Worm (Caenorhabditis elegans) whole organism, L4 larva: ENCODE data around the gene cdh-9.
A peak's percentile ranks its signal among the peaks of the same experiment; 100 is the strongest.

ENCODE experiments used
- F10B5.3 ChIP-seq: sonication (generic microtip); optimal IDR thresholded peaks from 2 replicates; lab custom pipeline; 2016; ENCODE audit warnings: mild to moderate bottlenecking, missing genetic modification characterization, missing compliant biosample characterization
- F26F4.8 ChIP-seq: fragments of 200-800 bp; sonication (Bioruptor generic); conservative IDR thresholded peaks from 2 replicates; pipeline ENCODE4 v1.3.6; 2022; ENCODE audit warnings: missing genetic modification characterization, missing compliant biosample characterization
- F37D6.2 ChIP-seq: sonication (generic microtip); optimal IDR thresholded peaks from 2 replicates; lab custom pipeline; 2016; ENCODE audit warnings: mild to moderate bottlenecking, missing genetic modification characterization, missing compliant biosample characterization
- T20F7.1 ChIP-seq: fragments of 200-800 bp; sonication (Bioruptor generic); optimal IDR thresholded peaks from 2 replicates; lab custom pipeline; 2018; ENCODE audit warnings: mild to moderate bottlenecking, missing genetic modification characterization, missing compliant biosample characterization
- T26A8.4 ChIP-seq: fragments of 200-800 bp; sonication (Bioruptor generic); IDR thresholded peaks from 2 replicates; pipeline ENCODE4 v1.3.6; 2022; ENCODE audit warnings: missing genetic modification characterization, missing compliant biosample characterization
- Y5F2A.4 ChIP-seq: fragments of 200-800 bp; sonication (Bioruptor generic); optimal IDR thresholded peaks from 2 replicates; lab custom pipeline; 2018; ENCODE audit warnings: mild to moderate bottlenecking, missing genetic modification characterization, missing compliant biosample characterization
- Y75B8A.6 ChIP-seq: fragments of 200-800 bp; sonication (Bioruptor generic); IDR thresholded peaks from 2 replicates; pipeline ENCODE4 v1.3.6; 2022; ENCODE audit warnings: missing genetic modification reagents, missing genetic modification characterization, missing compliant biosample characterization
- ZK337.2 ChIP-seq: fragments of 200-800 bp; sonication (Bioruptor generic); IDR thresholded peaks from 2 replicates; pipeline ENCODE4 v1.3.6; 2022; ENCODE audit warnings: missing genetic modification reagents, missing genetic modification characterization, missing compliant biosample characterization
- arid-1 ChIP-seq: fragments of 200-800 bp; sonication (Bioruptor generic); conservative IDR thresholded peaks from 2 replicates; pipeline ENCODE4 v1.3.6; 2022; ENCODE audit warnings: missing genetic modification reagents, missing genetic modification characterization, missing compliant biosample characterization
- attf-4 ChIP-seq: sonication (generic microtip); optimal IDR thresholded peaks from 3 replicates; lab custom pipeline; 2017; ENCODE audit warnings: missing biosample characterization, missing genetic modification characterization
- ceh-20 ChIP-seq: fragments of 200-800 bp; sonication (Bioruptor generic); IDR thresholded peaks from 2 replicates; pipeline ENCODE4 v1.3.6; 2022; ENCODE audit warnings: missing genetic modification reagents, missing genetic modification characterization, missing compliant biosample characterization
- cey-2 ChIP-seq: sonication (generic microtip); optimal IDR thresholded peaks from 3 replicates; lab custom pipeline; 2017; ENCODE audit warnings: missing genetic modification characterization, mild to moderate bottlenecking, missing compliant biosample characterization, antibody characterized with exemption, borderline replicate concordance; ENCODE audit not compliant: insufficient read depth
- daf-12 ChIP-seq: fragments of 150-350 bp; optimal IDR thresholded peaks from 2 replicates; lab custom pipeline; 2014; ENCODE audit warnings: missing biosample characterization, missing genetic modification reagents, missing genetic modification characterization
- daf-16 ChIP-seq, 3 experiments: sonication (generic microtip); optimal IDR thresholded peaks; 2 replicates each; lab custom pipeline; 2016 to 2017; ENCODE audit warnings: missing genetic modification characterization in 3 of 3, missing genetic modification reagents in 3 of 3, mild to moderate bottlenecking in 2 of 3, missing compliant biosample characterization in 2 of 3, missing biosample characterization in 1 of 3, moderate library complexity in 1 of 3
- daf-19 ChIP-seq: fragments of 200-800 bp; sonication (Bioruptor generic); conservative IDR thresholded peaks from 2 replicates; pipeline ENCODE4 v1.3.6; 2022; ENCODE audit warnings: missing genetic modification characterization, missing compliant biosample characterization
- dmd-6 ChIP-seq: fragments of 200-800 bp; sonication (Bioruptor generic); IDR thresholded peaks from 2 replicates; pipeline ENCODE4 v1.3.6; 2022; ENCODE audit warnings: missing genetic modification reagents, missing genetic modification characterization, missing compliant biosample characterization
- dmd-8 ChIP-seq: fragments of 200-800 bp; sonication (Bioruptor generic); IDR thresholded peaks from 2 replicates; pipeline ENCODE4 v1.3.6; 2022; ENCODE audit warnings: missing genetic modification characterization, missing compliant biosample characterization
- dpl-1 ChIP-seq: fragments of 150-350 bp; optimal IDR thresholded peaks from 2 replicates; lab custom pipeline; 2014; ENCODE audit warnings: missing biosample characterization, missing genetic modification reagents, missing genetic modification characterization
- dve-1 ChIP-seq: sonication (generic microtip); optimal IDR thresholded peaks from 2 replicates; lab custom pipeline; 2017; ENCODE audit warnings: antibody characterized with exemption, mild to moderate bottlenecking, missing genetic modification characterization, missing compliant biosample characterization; ENCODE audit not compliant: insufficient read depth
- egl-43 ChIP-seq: fragments of 200-800 bp; sonication (Bioruptor generic); IDR thresholded peaks from 2 replicates; pipeline ENCODE4 v1.3.6; 2022; ENCODE audit warnings: missing genetic modification reagents, missing genetic modification characterization, missing compliant biosample characterization
- hmg-1.1 ChIP-seq: fragments of 200-800 bp; sonication (Bioruptor generic); IDR thresholded peaks from 2 replicates; pipeline ENCODE4 v1.3.6; 2022; ENCODE audit warnings: missing genetic modification reagents, missing genetic modification characterization, missing compliant biosample characterization
- lim-7 ChIP-seq: fragments of 200-800 bp; sonication (Bioruptor generic); IDR thresholded peaks from 2 replicates; pipeline ENCODE4 v1.3.6; 2022; ENCODE audit warnings: missing genetic modification characterization, missing compliant biosample characterization
- lin-1 ChIP-seq: fragments of 200-800 bp; sonication (Bioruptor generic); IDR thresholded peaks from 2 replicates; pipeline ENCODE4 v1.3.6; 2022; ENCODE audit warnings: missing genetic modification reagents, missing genetic modification characterization, missing compliant biosample characterization
- lin-13 ChIP-seq: fragments of 150-350 bp; optimal IDR thresholded peaks from 2 replicates; lab custom pipeline; 2014; ENCODE audit warnings: missing biosample characterization, missing genetic modification reagents, missing genetic modification characterization
- lin-38 ChIP-seq: fragments of 200-800 bp; sonication (Bioruptor generic); IDR thresholded peaks from 2 replicates; pipeline ENCODE4 v1.3.6; 2022; ENCODE audit warnings: missing genetic modification reagents, missing genetic modification characterization, missing compliant biosample characterization
- lir-3 ChIP-seq: sonication (generic microtip); optimal IDR thresholded peaks from 2 replicates; lab custom pipeline; 2016; ENCODE audit warnings: mild to moderate bottlenecking, missing genetic modification characterization, missing compliant biosample characterization
- lsy-2 ChIP-seq, 2 experiments: fragments of 150-350 bp in 1 of 2; sonication (generic microtip) in 1 of 2; optimal IDR thresholded peaks; 2 replicates each; lab custom pipeline; 2014 to 2017; ENCODE audit warnings: missing biosample characterization in 2 of 2, missing genetic modification characterization in 2 of 2
- madf-5 ChIP-seq, 2 experiments: fragments of 200-800 bp; sonication (Bioruptor generic); IDR thresholded peaks; 2 replicates each; pipeline ENCODE4 v1.3.6; 2022; ENCODE audit warnings: missing compliant biosample characterization in 2 of 2, missing genetic modification characterization in 2 of 2
- madf-9 ChIP-seq: fragments of 200-800 bp; sonication (Bioruptor generic); conservative IDR thresholded peaks from 2 replicates; pipeline ENCODE4 v1.3.6; 2022; ENCODE audit warnings: missing genetic modification reagents, missing genetic modification characterization, missing compliant biosample characterization
- mdt-29 ChIP-seq: fragments of 200-800 bp; sonication (Bioruptor generic); IDR thresholded peaks from 2 replicates; pipeline ENCODE4 v1.3.6; 2022; ENCODE audit warnings: missing genetic modification reagents, missing genetic modification characterization, missing compliant biosample characterization
- nhr-102 ChIP-seq: sonication (generic microtip); optimal IDR thresholded peaks from 2 replicates; lab custom pipeline; 2016; ENCODE audit warnings: mild to moderate bottlenecking, missing genetic modification characterization, moderate library complexity, missing compliant biosample characterization
- nhr-237 ChIP-seq: sonication (generic microtip); optimal IDR thresholded peaks from 2 replicates; lab custom pipeline; 2017; ENCODE audit warnings: missing biosample characterization, missing genetic modification characterization
- nhr-25 ChIP-seq: sonication (generic microtip); optimal IDR thresholded peaks from 2 replicates; lab custom pipeline; 2017; ENCODE audit warnings: missing genetic modification characterization, mild to moderate bottlenecking, missing compliant biosample characterization, antibody characterized with exemption, moderate library complexity, borderline replicate concordance; ENCODE audit not compliant: insufficient read depth
- nhr-42 ChIP-seq: fragments of 200-800 bp; sonication (Bioruptor generic); IDR thresholded peaks from 2 replicates; pipeline ENCODE4 v1.3.6; 2022; ENCODE audit warnings: missing genetic modification characterization, missing compliant biosample characterization
- nhr-48 ChIP-seq: sonication (generic microtip); optimal IDR thresholded peaks from 2 replicates; lab custom pipeline; 2016; ENCODE audit warnings: mild to moderate bottlenecking, missing genetic modification characterization, missing compliant biosample characterization
- nhr-6 ChIP-seq: fragments of 150-350 bp; optimal IDR thresholded peaks from 2 replicates; lab custom pipeline; 2014; ENCODE audit warnings: missing biosample characterization, missing genetic modification characterization
- nhr-76 ChIP-seq: fragments of 150-350 bp; optimal IDR thresholded peaks from 2 replicates; lab custom pipeline; 2014; ENCODE audit warnings: missing biosample characterization, missing genetic modification characterization
- nhr-77 ChIP-seq: fragments of 150-350 bp; optimal IDR thresholded peaks from 2 replicates; lab custom pipeline; 2014; ENCODE audit warnings: missing biosample characterization, missing genetic modification characterization
- pha-4 ChIP-seq, 2 experiments: fragments of 150-350 bp in 1 of 2; fragments of 200-800 bp in 1 of 2; sonication (Bioruptor generic) in 1 of 2; IDR thresholded peaks in 1 of 2; optimal IDR thresholded peaks in 1 of 2; 2 replicates each; pipeline versions ENCODE4 v1.3.6 to Lab custom; 2014 to 2022; ENCODE audit warnings: missing genetic modification characterization in 2 of 2, missing genetic modification reagents in 2 of 2, missing biosample characterization in 1 of 2, missing compliant biosample characterization in 1 of 2
- php-3 ChIP-seq: fragments of 200-800 bp; sonication (Bioruptor generic); IDR thresholded peaks from 2 replicates; pipeline ENCODE4 v1.3.6; 2022; ENCODE audit warnings: missing genetic modification reagents, missing genetic modification characterization, missing compliant biosample characterization
- rbr-2 ChIP-seq: sonication (generic microtip); optimal IDR thresholded peaks from 2 replicates; lab custom pipeline; 2016; ENCODE audit warnings: missing genotype, missing genetic modification characterization, missing compliant biosample characterization
- saeg-2 ChIP-seq: fragments of 200-800 bp; sonication (Bioruptor generic); IDR thresholded peaks from 2 replicates; pipeline ENCODE4 v1.3.6; 2022; ENCODE audit warnings: missing genetic modification reagents, missing genetic modification characterization, missing compliant biosample characterization
- snpc-1.2 ChIP-seq: fragments of 200-800 bp; sonication (Bioruptor generic); IDR thresholded peaks from 2 replicates; pipeline ENCODE4 v1.3.6; 2022; ENCODE audit warnings: missing genetic modification reagents, missing genetic modification characterization, missing compliant biosample characterization
- spr-3 ChIP-seq: fragments of 200-800 bp; sonication (Bioruptor generic); optimal IDR thresholded peaks from 2 replicates; lab custom pipeline; 2018; ENCODE audit warnings: mild to moderate bottlenecking, missing genetic modification characterization, missing compliant biosample characterization
- tra-1 ChIP-seq: fragments of 200-800 bp; sonication (Bioruptor generic); IDR thresholded peaks from 2 replicates; pipeline ENCODE4 v1.3.6; 2022; ENCODE audit warnings: missing genetic modification reagents, missing genetic modification characterization, missing compliant biosample characterization
- unc-62 ChIP-seq, 3 experiments: fragments of 150-350 bp in 1 of 3; sonication (generic microtip); optimal IDR thresholded peaks in 2 of 3; peaks in 1 of 3; 1 replicate in 1 of 3; 2 replicates in 2 of 3; lab custom pipeline; 2014 to 2017; ENCODE audit warnings: missing biosample characterization in 3 of 3, missing genetic modification characterization in 3 of 3, missing genetic modification reagents in 3 of 3, missing genotype in 1 of 3
- vab-7 ChIP-seq: fragments of 200-800 bp; sonication (Bioruptor generic); IDR thresholded peaks from 2 replicates; pipeline ENCODE4 v1.3.6; 2022; ENCODE audit warnings: missing genetic modification reagents, missing genetic modification characterization, missing compliant biosample characterization
- zip-11 ChIP-seq: fragments of 200-800 bp; sonication (Bioruptor generic); IDR thresholded peaks from 2 replicates; pipeline ENCODE4 v1.3.6; 2022; ENCODE audit warnings: missing genetic modification characterization, missing compliant biosample characterization
- ztf-7 ChIP-seq: fragments of 150-350 bp; optimal IDR thresholded peaks from 2 replicates; lab custom pipeline; 2014; ENCODE audit warnings: missing biosample characterization, missing genetic modification characterization

cdh-9 gene

ce11 chrX:16590230-16590629 is 4.8 kb upstream of the cdh-9 start:
- TF ChIP-seq mdt-29 (0 out of 2 replicates have a peak, but pooled peaks have one; percentile 12), snpc-1.2 (GFP tag; lab: Robert Waterston, UW) (peak; percentile 69), nhr-42 (no peak), Y75B8A.6 (GFP tag; lab: Robert Waterston, UW) (no peak), lim-7 (GFP tag; lab: Robert Waterston, UW) (peak; percentile 77), dmd-8 (GFP tag; lab: Robert Waterston, UW) (peak; percentile 76; the same call in 1 of the 2 replicates), nhr-76 (tag; lab: Kevin White, UChicago) (no peak), F10B5.3 (tag; lab: Kevin White, UChicago) (no peak), pha-4 (GFP tag; IDR thresholded peaks at IDR 0.05; lab: Robert Waterston, UW) (peak; percentile 57; the same call in 1 of the 2 replicates), pha-4 (tag; optimal IDR thresholded peaks at IDR 0.05; lab: Kevin White, UChicago) (no peak), rbr-2 (no peak), Y5F2A.4 (GFP tag; lab: Kevin White, UChicago) (no peak), madf-9 (GFP tag; lab: Robert Waterston, UW) (no peak), lsy-2 (tag; optimal IDR thresholded peaks at IDR 0.05; lab: Kevin White, UChicago) (no peak), nhr-48 (tag; lab: Kevin White, UChicago) (no peak), tra-1 (GFP tag; lab: Robert Waterston, UW) (peak; percentile 69; the same call in 1 of the 2 replicates), spr-3 (no peak), vab-7 (GFP tag; lab: Robert Waterston, UW) (peak; percentile 75), lin-13 (GFP tag; lab: Kevin White, UChicago) (peak; percentile 20), daf-16 (GFP tag; optimal IDR thresholded peaks at IDR 0.05; lab: Kevin White, UChicago) (peak in 1 of 2 experiments; percentile 32), daf-16 (tag; optimal IDR thresholded peaks at IDR 0.05; lab: Kevin White, UChicago) (no peak), saeg-2 (GFP tag; lab: Robert Waterston, UW) (no peak), ceh-20 (0 out of 2 replicates have a peak, but pooled peaks have one; percentile 16), nhr-25 (tag; lab: Kevin White, UChicago) (no peak), dmd-6 (GFP tag; lab: Robert Waterston, UW) (peak; percentile 46; the same call in 1 of the 2 replicates), F37D6.2 (tag; lab: Kevin White, UChicago) (no peak), nhr-237 (no peak), egl-43 (peak; percentile 64), unc-62 (GFP tag; optimal IDR thresholded peaks at IDR 0.05 in 1 of 2; lab: Kevin White, UChicago) (no peak), unc-62 (tag; optimal IDR thresholded peaks at IDR 0.05; lab: Kevin White, UChicago) (no peak), lin-38 (GFP tag; lab: Robert Waterston, UW) (peak; percentile 61), lin-1 (GFP tag; lab: Robert Waterston, UW) (no peak), ztf-7 (tag; lab: Kevin White, UChicago) (no peak), F26F4.8 (GFP tag; lab: Robert Waterston, UW) (peak; percentile 65; the same call in 1 of the 2 replicates), php-3 (GFP tag; lab: Robert Waterston, UW) (peak; percentile 29; the same call in 1 of the 2 replicates), attf-4 (tag; lab: Kevin White, UChicago) (no peak), T20F7.1 (GFP tag; lab: Kevin White, UChicago) (no peak), hmg-1.1 (no peak), arid-1 (GFP tag; lab: Robert Waterston, UW) (0 out of 2 replicates have a peak, but pooled peaks have one; percentile 23), dpl-1 (GFP tag; lab: Kevin White, UChicago) (no peak), zip-11 (GFP tag; lab: Robert Waterston, UW) (no peak)

ce11 chrX:16590803-16591202 is 4.2 kb upstream of the cdh-9 start:
- no peak for TF ChIP-seq daf-12 (tag; lab: Kevin White, UChicago)
- peak; percentile 77 for TF ChIP-seq daf-19 (GFP tag; lab: Robert Waterston, UW)
- TF ChIP-seq dve-1 (tag; lab: Kevin White, UChicago) = no peak
- TF ChIP-seq nhr-6 (tag; lab: Kevin White, UChicago) = no peak
- peak; percentile 42 for TF ChIP-seq lir-3
- TF ChIP-seq T26A8.4 = peak; percentile 78; the same call in 1 of the 2 replicates
- peak; percentile 55 for TF ChIP-seq spr-3
- TF ChIP-seq vab-7 (GFP tag; lab: Robert Waterston, UW) = peak; percentile 92
- TF ChIP-seq madf-9 (GFP tag; lab: Robert Waterston, UW) = peak; percentile 81
- peak; percentile 72 for TF ChIP-seq ZK337.2 (GFP tag; lab: Robert Waterston, UW)
- no peak for TF ChIP-seq cey-2 (tag; lab: Kevin White, UChicago)
- TF ChIP-seq nhr-102 (tag; lab: Kevin White, UChicago) = no peak
- peak; percentile 55 for TF ChIP-seq nhr-77 (tag; lab: Kevin White, UChicago)
- TF ChIP-seq madf-5 (GFP tag; IDR thresholded peaks at IDR 0.05; lab: Robert Waterston, UW) = peak; percentile 80 to 86
